Worm (Caenorhabditis elegans) whole organism, L2 larva: Measurements from ENCODE around the gene D2007.1.

Experiments used
- Y55F3AM.14 ChIP-seq: fragments of 200-800 bp; sonication (Bioruptor generic); optimal IDR thresholded peaks from 2 replicates; lab custom pipeline; 2018; ENCODE audit warnings: mild to moderate bottlenecking, missing genetic modification characterization, missing compliant biosample characterization
- snpc-4 ChIP-seq: fragments of 150-350 bp; optimal IDR thresholded peaks from 2 replicates; lab custom pipeline; 2014; ENCODE audit warnings: missing biosample characterization, missing genetic modification characterization
- unc-62 ChIP-seq: fragments of 150-350 bp; optimal IDR thresholded peaks from 2 replicates; lab custom pipeline; 2014; ENCODE audit warnings: missing biosample characterization, missing genetic modification reagents, missing genetic modification characterization

- TF ChIP-seq snpc-4 (tag; lab: Kevin White, UChicago) (no peak), Y55F3AM.14 (GFP tag; lab: Kevin White, UChicago) (no peak), unc-62 (no peak)
Measured at ce11 chrIII:8182573-8182972, 27.3 kb downstream of the D2007.1 start.
